Worm (Caenorhabditis elegans): ENCODE measurements around the gene ule-2.

The ule-2 gene

DNA sequence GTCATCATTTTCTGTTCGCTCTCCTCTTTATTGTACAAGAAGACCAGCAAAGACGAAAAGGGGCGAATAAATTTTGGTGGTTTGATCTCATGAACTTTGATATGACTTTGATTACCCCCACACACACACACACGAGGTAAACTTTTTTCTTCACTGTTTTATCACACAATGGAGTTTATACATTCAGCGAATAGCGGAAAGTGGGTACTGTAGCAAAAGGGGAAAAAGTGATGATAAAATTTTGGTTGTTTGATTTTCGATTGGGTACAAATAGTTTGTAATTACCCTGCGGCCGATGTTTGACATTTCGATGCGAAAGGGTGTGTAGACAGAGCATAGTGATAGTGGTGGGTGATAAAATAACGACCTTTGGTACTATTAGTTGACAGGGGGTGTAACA, 40.7 kb upstream of the ule-2 start (continued):
- TF ChIP-seq dpl-1 (GFP tag; optimal IDR thresholded peaks at IDR 0.05), result peak; percentile 41
- TF ChIP-seq nhr-6 (tag; optimal IDR thresholded peaks at IDR 0.05), result peak; percentile 94
- TF ChIP-seq nhr-10 (tag; optimal IDR thresholded peaks at IDR 0.05), result peak; percentile 95
- TF ChIP-seq Y75B8A.6 (GFP tag; IDR thresholded peaks at IDR 0.05), result no peak
- peak; percentile 45 for TF ChIP-seq ztf-7 (tag; optimal IDR thresholded peaks at IDR 0.05)
- peak; percentile 92 for TF ChIP-seq hlh-30 (tag; optimal IDR thresholded peaks at IDR 0.05; ENCODE audit: insufficient read depth)
- TF ChIP-seq nhr-48 (tag; optimal IDR thresholded peaks at IDR 0.05), result peak; percentile 99
- TF ChIP-seq ceh-44 (GFP tag; IDR thresholded peaks at IDR 0.05), result no peak
- no peak for TF ChIP-seq T26A8.4 (GFP tag; IDR thresholded peaks at IDR 0.05)
- 0 out of 2 replicates have a peak, but pooled peaks have one; percentile 61 for TF ChIP-seq mdt-29 (GFP tag; IDR thresholded peaks at IDR 0.05)
- TF ChIP-seq daf-12 (tag; optimal IDR thresholded peaks at IDR 0.05), result no peak
- TF ChIP-seq daf-19 (GFP tag; conservative IDR thresholded peaks at IDR 0.05), result no peak
- TF ChIP-seq sdz-12 (GFP tag; optimal IDR thresholded peaks at IDR 0.05), result no peak
- no peak for TF ChIP-seq F44E2.7 (GFP tag; IDR thresholded peaks at IDR 0.05)
- no peak for TF ChIP-seq hif-1 (tag; optimal IDR thresholded peaks at IDR 0.05)
- no peak for TF ChIP-seq F49E8.2 (tag; optimal IDR thresholded peaks at IDR 0.05; ENCODE audit: borderline replicate concordance)
- TF ChIP-seq ceh-62 (tag; optimal IDR thresholded peaks at IDR 0.05), result no peak
- TF ChIP-seq F26F4.8 (GFP tag; conservative IDR thresholded peaks at IDR 0.05), result no peak
- TF ChIP-seq ZK546.5 (tag; optimal IDR thresholded peaks at IDR 0.05), result no peak
- no peak for TF ChIP-seq spr-3 (GFP tag; optimal IDR thresholded peaks at IDR 0.05)
- TF ChIP-seq zip-2 (tag; optimal IDR thresholded peaks at IDR 0.05), result peak; percentile 61

DNA sequence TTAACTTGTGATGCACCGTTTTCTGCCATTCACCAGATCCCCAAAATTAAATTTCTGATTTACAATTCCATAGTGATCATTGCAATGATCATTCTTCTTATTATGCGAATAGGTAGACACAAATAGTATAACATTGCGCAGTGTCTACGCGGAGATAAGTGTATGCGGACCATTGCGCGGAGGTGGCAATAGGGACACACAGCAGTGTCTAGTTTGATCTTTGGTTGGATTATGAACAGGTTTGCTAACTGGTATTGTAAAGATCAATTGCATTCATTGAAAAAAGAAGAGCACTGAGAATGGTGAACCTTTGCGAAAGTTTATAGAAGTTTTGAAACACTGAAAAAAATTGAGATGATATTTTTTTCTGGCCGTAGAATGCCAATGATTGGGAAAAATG, 35.6 kb upstream of the ule-2 start:
- TF ChIP-seq egl-27 (tag; optimal IDR thresholded peaks at IDR 0.05) (no peak), mes-2 (tag; optimal IDR thresholded peaks at IDR 0.05; ENCODE audit: poor library complexity, severe bottlenecking) (no peak), daf-8 (GFP tag; IDR thresholded peaks at IDR 0.05) (no peak), ceh-44 (GFP tag; IDR thresholded peaks at IDR 0.05) (no peak), nhr-10 (tag; optimal IDR thresholded peaks at IDR 0.05) (no peak), snpc-1.2 (GFP tag; IDR thresholded peaks at IDR 0.05) (0 out of 2 replicates have a peak, but pooled peaks have one; percentile 9), nhr-42 (GFP tag; IDR thresholded peaks at IDR 0.05) (no peak)

- TF ChIP-seq unc-62 (GFP tag; optimal IDR thresholded peaks at IDR 0.05 in 1 of 2), result peak in 1 of 2 experiments; percentile 78
- TF ChIP-seq unc-62 (tag; optimal IDR thresholded peaks at IDR 0.05), result no peak
- no peak for TF ChIP-seq nhr-77 (tag; optimal IDR thresholded peaks at IDR 0.05)
- peak; percentile 22; the same call in 1 of the 2 replicates for TF ChIP-seq dmd-6 (GFP tag; IDR thresholded peaks at IDR 0.05)
These were observed 31.9 kb upstream of the ule-2 start for ce11 chrIV:14603022-14603421.

ce11 chrIV:14605143-14605542, 29.8 kb upstream of the ule-2 start:
- TF ChIP-seq unc-62 (GFP tag; optimal IDR thresholded peaks at IDR 0.05 in 1 of 2) (peak in 1 of 2 experiments; percentile 74), unc-62 (tag; optimal IDR thresholded peaks at IDR 0.05) (no peak), aha-1 (tag) (peak; percentile 83), dve-1 (tag; optimal IDR thresholded peaks at IDR 0.05; ENCODE audit: insufficient read depth) (peak; percentile 33), nhr-6 (tag; optimal IDR thresholded peaks at IDR 0.05) (no peak)

- TF ChIP-seq mep-1 (tag; optimal IDR thresholded peaks at IDR 0.05), result peak; percentile 7
- TF ChIP-seq zfp-2 (tag; optimal IDR thresholded peaks at IDR 0.05), result no peak
- TF ChIP-seq unc-62 (GFP tag; optimal IDR thresholded peaks at IDR 0.05 in 1 of 2), result no peak
- no peak for TF ChIP-seq unc-62 (tag; optimal IDR thresholded peaks at IDR 0.05)
- peak; percentile 40 for TF ChIP-seq hlh-30 (tag; optimal IDR thresholded peaks at IDR 0.05; ENCODE audit: insufficient read depth)
- TF ChIP-seq dmd-6 (GFP tag; IDR thresholded peaks at IDR 0.05), result peak; percentile 48; the same call in 1 of the 2 replicates
- TF ChIP-seq pqm-1 (tag; optimal IDR thresholded peaks at IDR 0.05), result no peak
- TF ChIP-seq hlh-11 (tag; optimal IDR thresholded peaks at IDR 0.05), result peak; percentile 53
- no peak for TF ChIP-seq daf-16 (GFP tag; optimal IDR thresholded peaks at IDR 0.05)
- TF ChIP-seq daf-16 (tag; optimal IDR thresholded peaks at IDR 0.05), result peak; percentile 27
- TF ChIP-seq hif-1 (tag; optimal IDR thresholded peaks at IDR 0.05), result peak in 1 of 2 experiments; percentile 84
- TF ChIP-seq nhr-11 (tag; optimal IDR thresholded peaks at IDR 0.05), result peak; percentile 60
- TF ChIP-seq mdl-1 (tag; optimal IDR thresholded peaks at IDR 0.05), result peak; percentile 12 to 39
- no peak for TF ChIP-seq madf-9 (GFP tag; conservative IDR thresholded peaks at IDR 0.05)
- TF ChIP-seq aha-1 (tag), result peak; percentile 62
- TF ChIP-seq T26A8.4 (GFP tag; IDR thresholded peaks at IDR 0.05), result no peak
- peak in 1 of 2 experiments; percentile 31 for TF ChIP-seq lsy-2 (tag; optimal IDR thresholded peaks at IDR 0.05)
- TF ChIP-seq dve-1 (tag; optimal IDR thresholded peaks at IDR 0.05; ENCODE audit: insufficient read depth), result peak; percentile 16
These were observed 28.5 kb upstream of the ule-2 start for ce11 chrIV:14606469-14606868.

All from whole organism, L4 larva.